Fruit fly (Drosophila melanogaster) whole organism, larva: ENCODE data around the gene CG2116.

Experiments
- noc ChIP-seq: fragments of 200-800 bp; sonication (Bioruptor generic); optimal IDR thresholded peaks from 3 replicates; lab custom pipeline; 2019; ENCODE audit warnings: missing biosample characterization, mild to moderate bottlenecking, missing genetic modification characterization, moderate library complexity

CG2116 gene

DNA sequence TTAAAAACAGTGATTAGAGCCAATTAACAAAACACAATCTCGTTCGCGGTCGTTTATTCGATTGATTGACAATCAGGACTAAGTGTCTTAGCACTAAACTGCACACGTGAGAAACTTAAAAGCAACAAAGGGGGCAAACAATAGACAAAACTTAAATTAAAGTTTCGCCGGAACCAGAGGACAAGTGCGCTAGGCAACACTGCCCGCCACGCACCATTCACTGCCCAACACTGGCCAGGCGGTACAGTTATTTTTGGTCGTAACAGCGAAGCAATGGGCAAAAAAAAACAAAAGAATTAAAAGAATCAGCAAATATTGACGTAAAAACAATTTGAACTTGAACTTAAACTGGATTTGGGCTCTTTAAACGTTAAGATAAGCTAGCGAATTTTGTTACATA is 7.7 kb downstream of the CG2116 start:
- TF ChIP-seq noc (tag; lab: Kevin White, UChicago): no peak

DNA sequence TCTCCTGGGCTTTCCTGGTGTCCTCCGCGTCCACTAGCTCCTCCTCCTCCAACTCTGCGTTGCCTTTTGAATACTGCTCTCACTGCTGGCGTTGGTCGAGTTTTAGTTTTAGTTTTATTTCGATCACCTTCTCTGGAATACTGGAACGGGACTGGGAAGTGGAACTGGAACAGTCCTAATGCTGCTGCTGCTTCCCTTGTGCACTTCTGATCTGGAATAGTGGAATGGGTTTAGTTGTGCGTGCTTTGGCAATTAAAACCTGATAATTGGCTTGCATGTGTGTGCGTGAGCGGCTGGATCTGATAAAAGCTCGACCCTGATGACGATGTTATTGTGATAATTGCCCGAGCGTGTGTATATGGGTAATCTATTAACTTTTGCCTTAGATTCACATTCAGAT is 11.1 kb downstream of the CG2116 start:
- no peak for TF ChIP-seq noc (tag; lab: Kevin White, UChicago)

DNA sequence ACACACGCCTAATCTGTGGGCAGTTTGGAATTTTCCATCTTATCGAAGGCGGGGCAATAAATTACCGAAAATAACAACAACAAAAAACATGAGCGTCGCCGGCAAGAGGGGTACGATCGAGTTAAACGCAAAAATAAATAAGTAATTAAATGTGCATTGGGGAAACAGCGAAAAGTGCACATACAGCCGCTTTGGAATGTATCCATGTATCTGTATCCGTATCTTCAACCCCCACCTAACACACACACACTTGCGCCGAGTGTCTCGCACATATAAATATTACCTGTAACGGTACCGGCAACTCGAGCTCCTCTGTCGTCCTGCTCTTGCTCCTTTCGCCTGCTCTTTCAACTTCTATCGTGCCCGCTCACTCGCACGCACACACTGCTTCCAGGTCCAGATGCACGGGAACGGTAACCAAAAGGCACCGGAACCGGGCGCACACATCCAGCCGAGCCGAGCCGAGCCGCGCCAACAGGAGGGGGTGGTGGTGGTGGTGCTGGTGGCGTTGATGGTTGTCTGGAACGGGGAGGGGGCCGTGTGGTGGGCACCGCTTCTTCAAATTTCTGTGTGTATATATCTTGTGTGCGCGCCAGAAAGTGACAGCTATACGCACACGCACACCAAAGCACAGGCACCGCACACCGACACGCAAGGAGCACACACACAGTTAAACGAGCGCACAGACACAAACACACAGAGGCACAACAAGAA is 11.9 kb downstream of the CG2116 start:
- TF ChIP-seq noc (tag; lab: Kevin White, UChicago): peak; percentile 45

DNA sequence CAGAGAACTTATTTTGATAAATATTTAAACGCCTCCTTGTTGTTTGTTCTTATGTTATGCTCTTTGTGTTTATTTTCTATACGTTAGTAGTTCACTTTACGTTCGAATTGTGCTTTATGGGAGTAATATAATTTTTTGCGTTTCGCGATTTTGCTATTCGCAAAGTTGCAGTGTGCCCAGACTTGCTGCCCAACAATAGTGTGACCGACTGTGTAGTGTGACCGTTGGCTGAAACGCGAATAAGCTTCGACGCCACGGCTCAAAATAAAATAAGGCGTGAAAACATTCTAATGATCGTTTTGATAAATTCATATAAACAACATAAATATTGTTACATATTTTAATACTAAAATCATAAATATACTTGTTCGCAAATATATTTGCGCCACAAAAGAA is 12.5 kb downstream of the CG2116 start, which contains the start of gene Smox:
Smox (minus strand) TSS at position 213 of the 396 bp plus-strand sequence.
- TF ChIP-seq noc (tag; lab: Kevin White, UChicago): no peak

DNA sequence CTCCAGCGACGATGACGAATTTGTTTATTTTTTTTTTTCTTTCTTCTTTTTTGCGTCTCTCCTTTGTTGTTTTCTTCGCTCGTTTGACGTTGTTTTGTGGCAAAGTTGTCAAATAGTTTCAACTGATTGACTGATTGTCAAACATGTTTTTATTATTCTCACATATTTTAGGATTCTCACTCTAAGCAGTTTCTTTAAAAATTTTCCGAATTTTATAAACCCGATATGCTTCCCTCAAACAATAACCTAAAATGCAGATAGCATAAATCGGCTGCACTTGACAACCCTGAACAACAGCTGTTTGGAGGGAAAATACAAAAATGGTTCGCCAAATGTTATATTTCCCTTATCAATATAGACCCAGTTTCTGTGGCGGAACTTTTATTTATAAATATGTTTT is 13.9 kb downstream of the CG2116 start, which contains the start of gene CG17982:
CG17982 (minus strand) TSS at position 299 of the 400 bp plus-strand sequence.
- TF ChIP-seq noc (tag; lab: Kevin White, UChicago): peak; percentile 91

DNA sequence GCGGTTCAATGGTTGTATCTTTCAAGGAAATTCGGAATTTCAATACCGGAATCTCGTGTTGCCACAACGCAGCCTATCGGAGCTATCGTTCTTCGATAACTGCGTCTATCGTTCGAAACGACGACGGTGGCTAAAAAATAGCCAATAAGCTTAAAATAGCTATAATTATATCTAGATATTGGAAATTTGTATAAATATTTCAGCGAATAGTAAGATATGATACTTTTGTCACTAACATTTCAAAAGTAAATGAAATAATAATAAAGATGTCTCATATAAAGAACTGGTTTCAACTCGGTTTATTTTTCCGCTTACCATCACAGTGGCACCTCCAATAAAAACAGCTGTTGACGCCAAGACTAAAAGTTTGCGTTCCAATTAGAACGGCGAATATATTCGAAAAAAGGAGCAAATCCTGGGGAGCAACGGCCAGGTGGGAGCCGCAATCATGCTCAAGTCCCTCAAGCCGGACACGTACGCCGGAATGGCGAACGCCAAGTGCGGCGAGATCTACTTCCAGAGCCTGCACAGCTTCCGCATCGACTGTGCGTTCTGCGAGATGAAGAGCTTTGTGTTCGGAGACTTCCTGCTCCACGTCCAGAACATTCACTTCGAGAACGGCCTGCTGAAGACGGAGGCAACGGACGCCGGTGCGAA is 16.0 kb downstream of the CG2116 start, which contains the start of the genes alpha-PheRS and CG2129:
alpha-PheRS (minus strand) TSS at position 102 of the 657 bp plus-strand sequence.
CG2129 (plus strand) TSS at position 339 of the 657 bp plus-strand sequence.
- TF ChIP-seq noc (tag; lab: Kevin White, UChicago): peak; percentile 25

DNA sequence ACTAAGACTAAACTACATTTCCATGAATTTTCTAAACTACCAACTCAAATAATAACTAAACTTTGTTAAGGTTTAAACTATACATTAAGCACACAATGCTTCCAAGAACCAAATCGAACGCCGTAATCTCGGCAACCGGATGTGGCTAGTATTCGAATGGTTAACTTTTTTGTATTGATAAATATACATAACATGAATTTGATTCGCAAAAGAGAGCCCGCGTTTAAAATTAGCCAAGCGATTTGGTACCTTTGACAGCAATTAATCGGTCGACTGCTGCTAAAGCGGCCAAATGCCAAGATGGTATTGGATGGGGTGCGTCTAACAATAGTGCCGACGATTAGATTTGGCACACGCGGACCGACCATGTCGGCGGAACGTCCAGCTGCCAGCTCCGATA is 18.0 kb downstream of the CG2116 start, which contains the start of gene CG15336:
CG15336 (plus strand) TSS at position 301 of the 400 bp plus-strand sequence.
- TF ChIP-seq noc (tag; lab: Kevin White, UChicago): no peak

DNA sequence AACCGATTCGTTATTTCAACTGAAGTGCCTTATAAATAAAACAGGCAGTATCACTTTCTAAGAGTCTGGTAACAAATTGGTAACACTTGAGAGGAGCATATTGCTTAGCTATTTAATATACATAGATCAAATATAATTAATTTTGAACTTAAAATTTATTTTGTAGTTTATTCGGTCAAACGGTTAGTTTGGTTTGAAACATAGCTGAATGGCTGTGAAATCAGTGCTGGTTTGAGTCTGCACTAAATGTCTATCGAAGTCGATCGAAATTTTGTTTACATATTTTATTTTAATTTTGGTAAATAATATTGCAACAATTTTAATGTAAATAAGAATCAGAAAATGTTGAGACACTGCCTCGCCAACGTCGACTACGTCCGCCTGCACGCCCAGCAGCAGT is 18.9 kb downstream of the CG2116 start, which contains the start of gene CG10959:
CG10959 (plus strand) TSS at position 228 of the 400 bp plus-strand sequence.
- no peak for TF ChIP-seq noc (tag; lab: Kevin White, UChicago)

DNA sequence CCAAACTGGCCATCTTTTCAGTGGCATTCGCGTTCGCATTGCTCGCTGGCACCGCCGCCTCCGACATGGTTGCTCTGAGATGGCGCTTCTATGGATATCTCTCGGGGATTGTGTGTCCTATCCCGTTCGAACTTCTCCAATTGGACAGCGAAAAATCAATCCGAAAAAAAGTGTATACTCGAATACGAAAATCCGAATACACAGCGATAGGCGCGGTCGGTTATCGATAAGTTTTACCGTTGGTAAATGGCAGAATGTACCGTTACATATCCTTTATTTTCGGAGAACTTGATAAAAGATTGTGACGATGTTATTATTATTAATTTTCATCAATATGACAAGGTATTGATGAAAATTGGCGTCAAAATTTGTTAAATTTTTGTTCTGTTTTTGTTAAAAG is 22.5 kb downstream of the CG2116 start, which contains the start of gene Gbeta5:
Gbeta5 (minus strand) TSS at position 199 of the 400 bp plus-strand sequence.
- no peak for TF ChIP-seq noc (tag; lab: Kevin White, UChicago)

DNA sequence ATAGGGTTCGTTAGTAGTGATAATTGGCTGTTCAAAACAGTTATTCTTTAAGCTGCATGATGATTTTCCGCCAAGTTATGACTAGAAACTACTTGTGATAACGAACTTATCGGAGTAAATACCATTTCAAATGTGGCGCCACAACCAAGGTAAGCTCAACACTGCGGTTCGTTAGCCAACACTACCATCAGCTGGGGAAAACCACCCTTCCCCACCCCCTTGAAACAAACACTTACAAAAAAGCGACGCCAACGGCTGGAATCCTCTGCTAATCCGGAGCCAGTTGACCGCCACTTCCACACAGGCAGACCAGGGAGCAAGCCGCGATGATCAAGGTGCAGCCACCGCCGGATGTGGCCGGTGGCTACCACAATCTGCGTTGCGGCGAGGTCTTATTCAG is 23.1 kb downstream of the CG2116 start, which contains the start of gene CG18262:
CG18262 (plus strand) TSS at position 231 of the 400 bp plus-strand sequence.
- TF ChIP-seq noc (tag; lab: Kevin White, UChicago): no peak

DNA sequence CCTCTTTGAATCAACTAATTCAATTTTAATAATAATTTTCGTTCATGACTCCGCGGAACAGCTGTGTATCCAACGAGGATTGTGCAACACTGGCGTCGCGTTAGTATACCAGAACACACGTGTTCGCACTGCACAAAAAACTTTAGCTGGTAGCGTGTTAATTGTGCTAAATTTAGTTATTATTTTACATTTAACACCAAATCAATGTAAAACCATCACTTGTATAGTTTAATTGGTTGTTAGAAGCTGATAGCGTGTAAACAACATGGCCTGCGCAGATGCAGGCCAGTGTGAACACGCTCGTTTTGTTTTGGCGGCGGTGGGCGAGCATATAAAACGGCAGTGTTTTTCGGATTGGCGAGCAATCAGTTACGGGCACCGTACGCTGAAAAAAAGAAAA is 27.7 kb downstream of the CG2116 start, which contains the start of the genes Traf6 and GIIIspla2:
Traf6 (minus strand) TSS at position 93 of the 400 bp plus-strand sequence.
GIIIspla2 (plus strand) TSS at position 335 of the 400 bp plus-strand sequence.
- peak; percentile 78 for TF ChIP-seq noc (tag; lab: Kevin White, UChicago)

DNA sequence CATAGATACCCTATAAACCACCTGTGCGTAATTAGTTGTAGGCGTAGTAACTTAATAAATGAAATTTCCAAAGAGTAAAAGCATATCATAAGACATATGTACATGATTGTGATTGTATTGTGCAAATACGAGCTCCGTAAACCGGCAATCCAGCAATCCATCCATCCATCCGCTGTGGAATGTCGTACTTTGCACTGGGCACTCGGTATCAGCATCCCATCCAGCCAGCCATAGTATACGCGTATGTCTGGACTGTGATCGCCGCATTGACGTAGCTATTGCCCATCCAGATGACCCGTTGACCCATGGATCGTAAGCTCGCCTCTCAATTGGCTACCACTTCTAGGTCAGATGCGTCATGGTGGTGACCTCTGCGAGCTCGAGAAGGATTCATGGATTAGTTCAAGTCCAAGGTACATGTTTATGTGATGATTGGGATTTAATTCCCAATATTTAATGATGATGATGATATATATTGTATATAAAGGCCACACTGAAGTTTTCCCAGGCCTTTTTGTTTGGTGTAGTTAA is 29.4 kb downstream of the CG2116 start:
- TF ChIP-seq noc (tag; lab: Kevin White, UChicago): no peak

DNA sequence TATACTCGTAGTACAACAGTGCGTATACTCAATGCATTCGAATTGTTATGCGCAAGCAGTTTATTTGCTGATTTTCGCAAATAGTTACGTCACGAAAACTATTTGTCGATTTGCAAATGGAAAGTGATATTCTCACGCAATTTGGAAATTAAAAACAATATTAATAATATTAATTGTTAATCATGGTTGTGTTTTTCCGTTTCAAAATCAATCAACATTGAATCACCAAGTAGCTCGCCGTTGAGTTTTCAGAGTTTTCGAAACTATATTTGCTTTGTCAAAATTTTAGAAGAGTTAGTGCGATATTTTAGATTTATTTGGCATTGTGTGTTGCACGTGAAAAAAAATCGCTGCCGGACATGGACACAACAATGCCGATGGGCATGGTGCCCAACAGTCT is 30.1 kb downstream of the CG2116 start, which contains the start of gene CG15337:
CG15337 (plus strand) TSS at position 301 of the 400 bp plus-strand sequence.
- TF ChIP-seq noc (tag; lab: Kevin White, UChicago): no peak

DNA sequence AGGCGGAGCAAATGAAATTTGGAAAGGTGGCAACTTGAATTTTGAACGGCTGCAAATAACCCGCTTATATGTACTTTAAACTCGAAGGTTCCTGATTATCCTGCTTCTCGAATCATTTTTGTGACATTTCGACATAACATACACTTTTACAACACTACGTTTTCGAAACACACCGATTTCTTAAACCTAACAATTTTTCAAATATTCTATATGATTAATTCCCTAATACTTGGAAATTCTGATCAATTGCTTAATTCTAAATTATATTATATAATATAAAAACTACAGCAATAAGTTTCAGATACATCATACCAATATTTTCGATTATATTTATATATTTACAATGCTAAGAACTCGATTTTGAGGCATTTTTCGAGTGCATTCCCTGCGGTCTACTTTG is 33.1 kb downstream of the CG2116 start, which contains the start of gene CG10761:
CG10761 (minus strand) TSS at position 101 of the 400 bp plus-strand sequence.
- TF ChIP-seq noc (tag; lab: Kevin White, UChicago): no peak

DNA sequence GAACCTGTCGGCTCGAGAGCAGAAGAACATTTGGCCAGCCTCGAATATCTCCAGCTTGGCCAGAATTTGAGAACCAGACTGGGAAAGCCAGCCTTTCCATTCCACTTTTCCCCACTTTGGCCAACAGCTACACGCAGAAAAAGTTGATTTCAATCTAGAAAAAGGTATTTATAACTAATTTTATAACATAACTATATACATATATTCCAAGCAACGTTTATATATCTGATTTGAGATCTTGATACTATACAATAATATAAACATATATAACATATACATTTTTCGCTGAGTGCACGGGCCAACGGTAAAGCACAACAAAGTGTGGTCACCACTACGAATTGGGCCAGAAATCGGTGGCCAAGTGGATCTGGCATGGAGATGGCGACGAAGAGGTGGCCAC is 33.8 kb downstream of the CG2116 start:
- TF ChIP-seq noc (tag; lab: Kevin White, UChicago): no peak
